Worm (Caenorhabditis elegans): ENCODE measurements around the gene K09G1.1.

K09G1.1 gene

DNA sequence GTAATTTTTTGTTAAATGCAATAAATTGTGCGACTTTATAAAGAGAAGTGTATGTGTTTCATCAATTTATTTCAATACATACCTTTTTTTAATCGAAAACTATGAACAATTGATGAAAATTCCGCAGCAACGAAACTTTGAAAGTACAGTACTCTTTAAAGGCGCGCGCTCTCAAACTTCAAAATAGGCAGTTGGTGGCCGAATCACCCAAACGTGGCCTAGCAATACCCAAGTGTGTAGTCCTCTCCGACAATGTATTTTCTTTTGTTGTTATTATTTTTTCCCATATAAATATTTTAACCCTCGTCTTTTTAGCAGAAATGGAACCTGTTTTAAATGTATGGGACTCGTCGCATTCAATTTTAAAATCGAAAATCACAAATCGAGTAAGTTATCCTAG lies 46.8 kb upstream of the K09G1.1 start, which contains the start of gene C50F4.4 (continued):
- TF ChIP-seq F33H1.4 (GFP tag; IDR thresholded peaks at IDR 0.05) (no peak), dox-1 (GFP tag; IDR thresholded peaks at IDR 0.05) (peak; percentile 71), B0261.1 (tag; optimal IDR thresholded peaks at IDR 0.05) (no peak), D2030.7 (GFP tag; IDR thresholded peaks at IDR 0.05) (peak; percentile 32; the same call in 1 of the 2 replicates), rec-8 (tag; optimal IDR thresholded peaks at IDR 0.05) (peak in 1 of 2 experiments; percentile 32), him-1 (tag; optimal IDR thresholded peaks at IDR 0.05) (peak; percentile 50), rcor-1 (GFP tag; IDR thresholded peaks at IDR 0.05) (peak; percentile 43), ztf-3 (GFP tag; optimal IDR thresholded peaks at IDR 0.05) (no peak), B0035.1 (tag; optimal IDR thresholded peaks at IDR 0.05) (no peak), ccch-3 (GFP tag; optimal IDR thresholded peaks at IDR 0.05) (no peak), chd-7 (tag; optimal IDR thresholded peaks at IDR 0.05) (no peak), F49E8.2 (tag; optimal IDR thresholded peaks at IDR 0.05; ENCODE audit: insufficient read depth) (peak; percentile 45)

DNA sequence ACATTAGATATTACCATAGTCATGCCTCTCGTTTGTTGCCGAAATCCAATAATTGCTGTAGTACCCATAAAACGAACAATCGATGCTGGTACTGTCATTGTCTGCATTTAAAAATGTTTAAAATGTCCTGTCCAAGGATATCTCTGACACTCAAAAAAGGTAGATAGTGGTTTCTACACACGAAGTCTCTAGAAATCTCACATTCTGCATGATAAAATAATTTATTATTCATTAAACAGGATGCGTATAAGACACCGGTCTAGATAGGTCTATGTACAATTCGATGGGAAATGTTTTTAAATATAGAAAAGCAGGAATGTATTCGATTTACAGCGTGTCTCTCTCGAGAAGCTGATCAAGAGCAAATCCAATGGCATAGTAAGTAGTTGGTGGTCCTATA lies 43.7 kb upstream of the K09G1.1 start, which contains the start of gene C50F4.12:
TSS of gene C50F4.12 (minus strand) at position 101 of the 400 bp plus-strand sequence.
- TF ChIP-seq lin-54 (GFP tag; optimal IDR thresholded peaks at IDR 0.05) (no peak), ztf-18 (tag; optimal IDR thresholded peaks at IDR 0.05) (no peak), let-526 (GFP tag; IDR thresholded peaks at IDR 0.05) (no peak), F57C9.4 (tag; optimal IDR thresholded peaks at IDR 0.05) (no peak), T07F8.4 (tag; optimal IDR thresholded peaks at IDR 0.05) (no peak), die-1 (tag; optimal IDR thresholded peaks at IDR 0.05) (no peak), hlh-26 (GFP tag; conservative IDR thresholded peaks at IDR 0.05) (no peak), nhr-27 (tag; optimal IDR thresholded peaks at IDR 0.05) (no peak), snpc-3.4 (tag; optimal IDR thresholded peaks at IDR 0.05) (no peak), F57A8.1 (GFP tag; optimal IDR thresholded peaks at IDR 0.05) (no peak), efl-1 (GFP tag; optimal IDR thresholded peaks at IDR 0.05) (no peak), Y56A3A.18 (GFP tag; IDR thresholded peaks at IDR 0.05) (no peak), D2030.7 (GFP tag; IDR thresholded peaks at IDR 0.05) (no peak), bed-1 (GFP tag; IDR thresholded peaks at IDR 0.05) (no peak), ama-1 (optimal IDR thresholded peaks at IDR 0.05) (no peak), ama-1 (GFP tag; optimal IDR thresholded peaks at IDR 0.05) (no peak)

DNA sequence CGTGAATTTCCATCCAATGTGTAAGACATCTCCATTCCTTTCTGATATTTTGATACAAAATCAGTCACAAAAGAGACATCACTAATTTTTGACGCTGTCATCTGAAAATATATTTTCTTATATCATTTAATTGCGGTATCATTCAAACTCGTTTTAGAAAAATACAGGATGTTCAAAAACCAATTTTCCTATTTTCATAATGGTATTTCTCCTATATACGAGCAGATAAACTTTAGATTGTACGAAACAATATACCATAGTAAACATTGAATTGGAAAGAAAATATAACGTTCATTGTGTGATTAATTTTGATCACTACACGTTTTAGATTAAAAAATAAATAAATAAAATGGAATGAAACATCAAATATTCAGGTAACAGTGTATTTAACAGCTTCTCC lies 41.8 kb upstream of the K09G1.1 start, which contains the start of gene C50F4.16:
TSS of gene C50F4.16 (minus strand) at position 101 of the 400 bp plus-strand sequence.
- TF ChIP-seq gei-17 (GFP tag; optimal IDR thresholded peaks at IDR 0.05) (no peak), madf-6 (GFP tag; IDR thresholded peaks at IDR 0.05) (0 out of 2 replicates have a peak, but pooled peaks have one; percentile 31), ama-1 (optimal IDR thresholded peaks at IDR 0.05) (no peak), ama-1 (GFP tag; optimal IDR thresholded peaks at IDR 0.05) (peak in 1 of 2 experiments; percentile 26)

DNA sequence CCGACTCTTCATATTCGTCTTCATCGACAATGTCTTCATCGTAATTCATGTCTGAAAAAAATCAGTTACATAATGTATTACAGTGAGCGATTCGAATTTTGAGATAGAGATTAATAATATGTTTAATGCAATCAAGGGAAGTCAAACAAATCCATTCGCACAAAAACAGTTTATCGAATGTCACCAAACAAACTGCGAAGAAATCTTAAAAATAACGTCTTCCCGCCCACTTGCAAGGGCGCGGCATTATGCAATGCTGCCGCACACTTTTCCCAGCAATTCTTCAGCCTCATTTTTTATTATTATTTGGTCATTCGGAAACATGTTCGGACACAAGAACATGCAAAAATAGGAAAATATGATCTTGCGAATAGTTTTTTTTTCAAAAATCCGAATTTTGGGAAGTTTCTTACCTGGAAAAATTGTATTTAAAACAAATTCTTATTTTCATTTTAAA lies 39.1 kb upstream of the K09G1.1 start, which contains the start of gene mdf-1:
TSS of gene mdf-1 (minus strand) at position 51 of the 457 bp plus-strand sequence.
- no peak for TF ChIP-seq F22D6.2 (tag; optimal IDR thresholded peaks at IDR 0.05)
- TF ChIP-seq lag-1 (GFP tag; IDR thresholded peaks at IDR 0.05): no peak
- no peak for TF ChIP-seq ceh-91 (GFP tag; IDR thresholded peaks at IDR 0.05)
- no peak for TF ChIP-seq hlh-12 (tag; optimal IDR thresholded peaks at IDR 0.05)
- peak; percentile 53 for TF ChIP-seq tbp1 (GFP tag; optimal IDR thresholded peaks at IDR 0.05)
- no peak for TF ChIP-seq ztf-25 (GFP tag; IDR thresholded peaks at IDR 0.05)
- TF ChIP-seq lin-26 (GFP tag; IDR thresholded peaks at IDR 0.05): no peak
- no peak for TF ChIP-seq tbx-9 (tag; optimal IDR thresholded peaks at IDR 0.05; ENCODE audit: borderline replicate concordance)
- TF ChIP-seq chd-7 (tag; optimal IDR thresholded peaks at IDR 0.05): peak; percentile 21
- no peak for TF ChIP-seq Y95B8A.8 (GFP tag; IDR thresholded peaks at IDR 0.05)
- TF ChIP-seq Y53G8AR.9 (GFP tag; conservative IDR thresholded peaks at IDR 0.05): no peak
- peak; percentile 17; the same call in 1 of the 2 replicates for TF ChIP-seq D2030.7 (GFP tag; IDR thresholded peaks at IDR 0.05)
- TF ChIP-seq ceh-27 (GFP tag; optimal IDR thresholded peaks at IDR 0.05): peak; percentile 60
- no peak for TF ChIP-seq F33H1.4 (GFP tag; IDR thresholded peaks at IDR 0.05)
- TF ChIP-seq hmg-20 (GFP tag; IDR thresholded peaks at IDR 0.05): 0 out of 2 replicates have a peak, but pooled peaks have one; percentile 4
- no peak for TF ChIP-seq madf-8 (GFP tag; conservative IDR thresholded peaks at IDR 0.05)
- no peak for TF ChIP-seq nhr-27 (tag; optimal IDR thresholded peaks at IDR 0.05)
- TF ChIP-seq snpc-1.1 (tag; optimal IDR thresholded peaks at IDR 0.05; ENCODE audit: insufficient read depth): no peak
- no peak for TF ChIP-seq aptf-2 (GFP tag; conservative IDR thresholded peaks at IDR 0.05)

All from whole organism, young adult.